Worm (Caenorhabditis elegans) whole organism, L4 larva: ENCODE results near the gene T26H5.4.

ENCODE experiments used
- Y105C5A.15 ChIP-seq: fragments of 200-800 bp; sonication (Bioruptor generic); IDR thresholded peaks from 2 replicates; pipeline ENCODE4 v1.3.6; 2022; ENCODE audit warnings: missing genetic modification characterization, missing compliant biosample characterization
- ceh-28 ChIP-seq: fragments of 150-350 bp; optimal IDR thresholded peaks from 2 replicates; lab custom pipeline; 2014; ENCODE audit warnings: missing biosample characterization, missing genetic modification reagents, missing genetic modification characterization
- daf-12 ChIP-seq: fragments of 150-350 bp; optimal IDR thresholded peaks from 2 replicates; lab custom pipeline; 2014; ENCODE audit warnings: missing biosample characterization, missing genetic modification reagents, missing genetic modification characterization
- nhr-11 ChIP-seq: fragments of 150-350 bp; optimal IDR thresholded peaks from 2 replicates; lab custom pipeline; 2014; ENCODE audit warnings: missing biosample characterization, missing genetic modification characterization
- zag-1 ChIP-seq: fragments of 150-350 bp; optimal IDR thresholded peaks from 2 replicates; lab custom pipeline; 2014; ENCODE audit warnings: missing biosample characterization, missing genetic modification characterization

DNA sequence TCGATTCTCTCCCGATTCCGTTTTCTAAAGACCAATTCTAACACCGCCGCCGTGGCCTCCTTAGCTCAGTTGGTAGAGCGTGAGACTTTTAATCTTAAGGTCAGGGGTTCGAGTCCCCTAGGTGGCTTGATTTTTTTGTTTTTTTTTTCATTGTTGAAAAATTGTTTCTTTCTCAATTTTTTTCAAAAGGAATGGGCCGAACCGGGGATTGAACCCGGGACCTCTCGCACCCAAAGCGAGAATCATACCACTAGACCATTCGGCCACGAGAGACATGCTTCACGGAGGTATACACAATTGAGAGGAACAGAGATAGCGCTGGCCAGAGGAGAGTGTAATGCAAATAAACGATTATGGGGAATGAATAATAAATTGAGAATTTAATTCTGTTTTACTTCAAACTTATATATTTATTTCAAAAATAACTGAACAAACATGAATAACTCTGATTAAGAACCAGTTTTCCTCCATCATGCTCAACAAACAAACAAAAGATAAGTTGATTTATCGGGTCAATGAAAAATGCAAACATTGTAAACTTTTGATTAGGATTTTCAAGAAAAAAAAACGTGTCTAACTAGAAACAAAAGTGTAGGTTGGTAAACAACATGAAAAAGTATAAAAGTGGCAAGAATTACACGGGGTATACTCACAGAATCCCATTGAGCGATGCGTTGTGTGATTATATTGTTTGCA is 16.7 kb upstream of the T26H5.4 start, which contains the start of gene pqn-71:
- TF ChIP-seq zag-1 (tag; lab: Kevin White, UChicago) (no peak), daf-12 (tag; lab: Kevin White, UChicago) (no peak), nhr-11 (tag; lab: Kevin White, UChicago) (peak; percentile 64), ceh-28 (no peak), Y105C5A.15 (GFP tag; lab: Robert Waterston, UW) (peak; percentile 97)
